Fruit fly (Drosophila melanogaster) whole organism, pupa: ENCODE measurements around the gene eIF2Bepsilon.

Experiments used
- CG12605 ChIP-seq: fragments of 200-800 bp; sonication (Bioruptor generic); IDR thresholded peaks from 2 replicates; pipeline ENCODE4 v1.3.6; 2022; ENCODE audit warnings: missing biosample characterization, missing genetic modification characterization
- D1 ChIP-seq: fragments of 200-800 bp; sonication (Bioruptor generic); optimal IDR thresholded peaks from 2 replicates; lab custom pipeline; 2018; ENCODE audit warnings: missing biosample characterization, mild to moderate bottlenecking, missing genetic modification characterization, moderate library complexity
- Ets98B ChIP-seq: fragments of 200-800 bp; sonication (Bioruptor generic); IDR thresholded peaks from 2 replicates; pipeline ENCODE4 v1.3.6; 2022; ENCODE audit warnings: missing biosample characterization, missing genetic modification characterization
- Pif1B ChIP-seq: fragments of 200-800 bp; sonication (Bioruptor generic); optimal IDR thresholded peaks from 3 replicates; lab custom pipeline; 2016; ENCODE audit warnings: missing biosample characterization, missing genetic modification characterization
- fd96Ca ChIP-seq: fragments of 200-800 bp; sonication (Bioruptor generic); IDR thresholded peaks from 3 replicates; pipeline ENCODE4 v1.3.6; 2022; ENCODE audit warnings: missing biosample characterization, missing genetic modification characterization
- rn ChIP-seq: fragments of 200-800 bp; sonication (Bioruptor generic); IDR thresholded peaks from 2 replicates; pipeline ENCODE4 v1.3.6; 2022; ENCODE audit warnings: missing biosample characterization, missing genetic modification characterization

dm6 chrX:1903077-1903476 is 19.6 kb downstream of the eIF2Bepsilon start, which contains the start of gene CG32801:
- TF ChIP-seq fd96Ca (GFP tag; lab: Robert Waterston, UW) (no peak), rn (GFP tag; lab: Robert Waterston, UW) (no peak), D1 (tag; lab: Kevin White, UChicago) (no peak), CG12605 (GFP tag; lab: Robert Waterston, UW) (no peak), Ets98B (GFP tag; lab: Robert Waterston, UW) (no peak), Pif1B (no peak)
